Fruit fly (Drosophila melanogaster): Measurements from ENCODE around the gene CG10663.

- TF ChIP-seq CTCF (optimal IDR thresholded peaks at IDR 0.05) (no peak), CG8478 (optimal IDR thresholded peaks at IDR 0.05) (no peak)
These were observed 45.2 kb upstream of the CG10663 start, which contains the start of gene nst for dm6 chr3L:12530044-12530443.
